Worm (Caenorhabditis elegans): ENCODE data around the gene col-160.

DNA sequence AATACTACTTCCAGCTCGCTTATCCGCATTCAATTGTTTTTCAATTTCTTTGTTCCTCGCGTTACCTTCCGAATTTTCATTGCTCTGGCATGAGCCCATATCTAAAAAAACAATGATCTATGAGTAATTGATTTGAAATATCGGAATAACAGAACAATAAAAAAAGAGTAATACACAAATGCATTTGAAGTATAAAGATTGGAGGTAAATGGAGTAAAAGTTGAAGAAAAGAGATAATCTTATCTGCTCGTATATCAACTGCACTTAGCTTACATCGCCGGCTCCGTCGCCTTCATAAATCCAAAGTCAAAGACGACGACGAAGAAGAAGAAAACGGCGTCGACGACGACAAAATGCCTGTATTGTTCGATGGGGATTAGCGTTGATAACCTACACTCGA is 47.4 kb upstream of the col-160 start, which contains the start of gene odr-3:
- TF ChIP-seq lin-39 (tag; optimal IDR thresholded peaks at IDR 0.05) = no peak
- TF ChIP-seq mdl-1 (tag; optimal IDR thresholded peaks at IDR 0.05) = no peak
- TF ChIP-seq fos-1 (tag; optimal IDR thresholded peaks at IDR 0.05) = no peak
- TF ChIP-seq nhr-11 (tag; optimal IDR thresholded peaks at IDR 0.05) = no peak
- TF ChIP-seq lsy-2 (tag; optimal IDR thresholded peaks at IDR 0.05) = no peak
- TF ChIP-seq nhr-12 (tag; optimal IDR thresholded peaks at IDR 0.05) = no peak
